Fruit fly (Drosophila melanogaster): ENCODE results near the gene polybromo.

polybromo gene

dm6 chr3R:24810844-24811625 is 6.0 kb upstream of the polybromo start (continued):
- peak; percentile 58; the same call in 2 of the 3 replicates for TF ChIP-seq croc (GFP tag; conservative IDR thresholded peaks at IDR 0.05)
- TF ChIP-seq Abd-B (GFP tag; optimal IDR thresholded peaks at IDR 0.05), result no peak
- TF ChIP-seq sc (optimal IDR thresholded peaks at IDR 0.05), result no peak
- TF ChIP-seq sc (GFP tag; optimal IDR thresholded peaks at IDR 0.05), result peak; percentile 69
- peak; percentile 90 for TF ChIP-seq NFAT (GFP tag; IDR thresholded peaks at IDR 0.05)
- peak; percentile 74 for TF ChIP-seq CG34376 (GFP tag; optimal IDR thresholded peaks at IDR 0.05)
- TF ChIP-seq Ada2b (GFP tag; IDR thresholded peaks at IDR 0.05), result peak; percentile 90
- no peak for TF ChIP-seq CG6791 (GFP tag; IDR thresholded peaks at IDR 0.05; ENCODE audit: partially characterized antibody)
- TF ChIP-seq CG4328 (GFP tag; optimal IDR thresholded peaks at IDR 0.05), result peak; percentile 69
- TF ChIP-seq CG30403 (GFP tag; optimal IDR thresholded peaks at IDR 0.05), result peak; percentile 80
- TF ChIP-seq CG12744 (GFP tag; optimal IDR thresholded peaks at IDR 0.05), result peak; percentile 82
- peak; percentile 58 for TF ChIP-seq CG14710 (tag; optimal IDR thresholded peaks at IDR 0.05)
- peak; percentile 79 for TF ChIP-seq CG12942 (GFP tag; optimal IDR thresholded peaks at IDR 0.05)
- no peak for TF ChIP-seq Sin3A (optimal IDR thresholded peaks at IDR 0.05)
- peak; percentile 76 for TF ChIP-seq twi (tag; optimal IDR thresholded peaks at IDR 0.05)
- peak; percentile 93 for TF ChIP-seq row (GFP tag; IDR thresholded peaks at IDR 0.05)
- TF ChIP-seq Myb (GFP tag; optimal IDR thresholded peaks at IDR 0.05), result peak; percentile 75
- peak; percentile 81 for TF ChIP-seq odd (GFP tag; optimal IDR thresholded peaks at IDR 0.05)
- peak; percentile 85 for TF ChIP-seq CG12391 (tag; optimal IDR thresholded peaks at IDR 0.05)
- TF ChIP-seq tx (GFP tag; optimal IDR thresholded peaks at IDR 0.05), result peak; percentile 88
- peak; percentile 98 for TF ChIP-seq CG11695 (GFP tag; IDR thresholded peaks at IDR 0.05)
- TF ChIP-seq usp (GFP tag; optimal IDR thresholded peaks at IDR 0.05), result no peak
- peak; percentile 94 for TF ChIP-seq slbo (GFP tag; IDR thresholded peaks at IDR 0.05)
- peak; percentile 89 for TF ChIP-seq Meics (GFP tag; optimal IDR thresholded peaks at IDR 0.05)
- no peak for TF ChIP-seq hbn (GFP tag; IDR thresholded peaks at IDR 0.05; ENCODE audit: partially characterized antibody)
- TF ChIP-seq Pdp1 (GFP tag; optimal IDR thresholded peaks at IDR 0.05), result peak; percentile 77 to 84
- peak; percentile 73 for TF ChIP-seq CG8281 (tag; optimal IDR thresholded peaks at IDR 0.05)
- peak; percentile 60 for TF ChIP-seq CG3407 (GFP tag; optimal IDR thresholded peaks at IDR 0.05)
- no peak for TF ChIP-seq Hr39 (optimal IDR thresholded peaks at IDR 0.05)
- TF ChIP-seq ERR (GFP tag; optimal IDR thresholded peaks at IDR 0.05), result peak; percentile 86
- peak; percentile 68; the same call in 1 of the 2 replicates for TF ChIP-seq CG17612 (GFP tag; IDR thresholded peaks at IDR 0.05)
- TF ChIP-seq p53 (GFP tag; optimal IDR thresholded peaks at IDR 0.05), result no peak
- peak; percentile 77 for TF ChIP-seq nerfin-1 (tag; optimal IDR thresholded peaks at IDR 0.05)
- TF ChIP-seq Atf6 (GFP tag; IDR thresholded peaks at IDR 0.05), result peak; percentile 94
- TF ChIP-seq Xrp1 (GFP tag; IDR thresholded peaks at IDR 0.05), result peak; percentile 90
- peak; percentile 83 for TF ChIP-seq Fer2 (tag; optimal IDR thresholded peaks at IDR 0.05)
- TF ChIP-seq MESR4 (GFP tag; optimal IDR thresholded peaks at IDR 0.05), result peak; percentile 44
- peak; percentile 50; the same call in 1 of the 2 replicates for TF ChIP-seq ro (GFP tag; IDR thresholded peaks at IDR 0.05)
- peak; percentile 95 for TF ChIP-seq CG2120 (GFP tag; optimal IDR thresholded peaks at IDR 0.05)
- TF ChIP-seq CG17328 (GFP tag; IDR thresholded peaks at IDR 0.05), result peak; percentile 86
- TF ChIP-seq CG7987 (GFP tag; optimal IDR thresholded peaks at IDR 0.05), result peak; percentile 82
- peak; percentile 78 for TF ChIP-seq repo (GFP tag; optimal IDR thresholded peaks at IDR 0.05)
- TF ChIP-seq aop (GFP tag; IDR thresholded peaks at IDR 0.05), result peak; percentile 79; the same call in 1 of the 2 replicates
- peak; percentile 93 for TF ChIP-seq NfI (GFP tag; optimal IDR thresholded peaks at IDR 0.05)
- peak; percentile 92 for TF ChIP-seq Hmr (GFP tag; optimal IDR thresholded peaks at IDR 0.05)
- peak; percentile 90 for TF ChIP-seq CG13424 (tag; optimal IDR thresholded peaks at IDR 0.05)
- peak; percentile 92 for TF ChIP-seq CG11456 (GFP tag; IDR thresholded peaks at IDR 0.05)
- peak; percentile 63 for TF ChIP-seq CG10267 (tag; optimal IDR thresholded peaks at IDR 0.05)
- TF ChIP-seq H2.0 (GFP tag; IDR thresholded peaks at IDR 0.05), result peak; percentile 88
- no peak for TF ChIP-seq bbx (GFP tag; IDR thresholded peaks at IDR 0.05; ENCODE audit: partially characterized antibody)
